Worm (Caenorhabditis elegans) whole organism, L1 larva: Measurements from ENCODE around the gene aexr-2.

Experiments used
- F16B12.6 ChIP-seq: fragments of 150-350 bp; optimal IDR thresholded peaks from 2 replicates; lab custom pipeline; 2014; ENCODE audit warnings: missing biosample characterization, missing genetic modification characterization
- Y116A8C.19 ChIP-seq: sonication (generic microtip); optimal IDR thresholded peaks from 2 replicates; lab custom pipeline; 2016; ENCODE audit warnings: missing compliant biosample characterization, missing genetic modification characterization, borderline replicate concordance
- aha-1 ChIP-seq: fragments of 150-350 bp; optimal IDR thresholded peaks from 2 replicates; lab custom pipeline; 2014; ENCODE audit warnings: missing biosample characterization, missing genetic modification characterization
- ama-1 ChIP-seq: fragments of 150-350 bp; optimal IDR thresholded peaks from 2 replicates; lab custom pipeline; 2014
- blmp-1 ChIP-seq: fragments of 150-350 bp; optimal IDR thresholded peaks from 2 replicates; lab custom pipeline; 2014; ENCODE audit warnings: missing biosample characterization, missing genetic modification characterization
- ceh-63 ChIP-seq: fragments of 200-800 bp; sonication (Bioruptor generic); optimal IDR thresholded peaks from 2 replicates; lab custom pipeline; 2018; ENCODE audit warnings: mild to moderate bottlenecking, missing genetic modification characterization, missing compliant biosample characterization
- ceh-90 ChIP-seq: sonication (generic microtip); optimal IDR thresholded peaks from 2 replicates; lab custom pipeline; 2016; ENCODE audit warnings: missing genetic modification characterization, missing compliant biosample characterization
- dsc-1 ChIP-seq: sonication (generic microtip); optimal IDR thresholded peaks from 2 replicates; lab custom pipeline; 2016; ENCODE audit warnings: mild to moderate bottlenecking, missing genetic modification characterization, missing compliant biosample characterization
- efl-1 ChIP-seq, 4 experiments: fragments of 150-350 bp; optimal IDR thresholded peaks in 3 of 4; peaks in 1 of 4; 1 replicate in 1 of 4; 2 replicates in 3 of 4; lab custom pipeline; 2014; ENCODE audit warnings: missing biosample characterization in 2 of 4, missing genetic modification characterization in 2 of 4, missing genetic modification reagents in 2 of 4
- efl-3 ChIP-seq: fragments of 200-800 bp; sonication (Bioruptor generic); optimal IDR thresholded peaks from 2 replicates; lab custom pipeline; 2018; ENCODE audit warnings: mild to moderate bottlenecking, missing genetic modification characterization, missing compliant biosample characterization
- elt-2 ChIP-seq: sonication (generic microtip); optimal IDR thresholded peaks from 2 replicates; lab custom pipeline; 2016; ENCODE audit warnings: missing genetic modification characterization, mild to moderate bottlenecking, inconsistent platforms, missing compliant biosample characterization, missing genetic modification reagents
- fkh-8 ChIP-seq: sonication (generic microtip); optimal IDR thresholded peaks from 2 replicates; lab custom pipeline; 2016; ENCODE audit warnings: mild to moderate bottlenecking, missing genetic modification characterization, missing compliant biosample characterization
- grh-1 ChIP-seq: fragments of 200-800 bp; sonication (Bioruptor generic); IDR thresholded peaks from 2 replicates; pipeline ENCODE4 v1.3.6; 2022; ENCODE audit warnings: missing genetic modification reagents, missing genetic modification characterization, missing compliant biosample characterization
- hlh-4 ChIP-seq: sonication (generic microtip); optimal IDR thresholded peaks from 2 replicates; lab custom pipeline; 2016; ENCODE audit warnings: mild to moderate bottlenecking, missing genetic modification characterization, missing compliant biosample characterization
- isw-1 ChIP-seq: fragments of 200-800 bp; sonication (Bioruptor generic); IDR thresholded peaks from 2 replicates; pipeline ENCODE4 v1.3.6; 2022; ENCODE audit warnings: missing genetic modification characterization, missing compliant biosample characterization
- lin-13 ChIP-seq: fragments of 150-350 bp; optimal IDR thresholded peaks from 2 replicates; lab custom pipeline; 2014; ENCODE audit warnings: missing biosample characterization, missing genetic modification reagents, missing genetic modification characterization
- lin-14 ChIP-seq: fragments of 200-800 bp; sonication (Bioruptor generic); optimal IDR thresholded peaks from 2 replicates; lab custom pipeline; 2018; ENCODE audit warnings: mild to moderate bottlenecking, missing genetic modification characterization, moderate library complexity, missing compliant biosample characterization
- lin-35 ChIP-seq, 2 experiments: fragments of 150-350 bp; optimal IDR thresholded peaks; 2 replicates each; lab custom pipeline; 2014; ENCODE audit warnings: missing biosample characterization in 2 of 2, missing genetic modification characterization in 2 of 2, missing genetic modification reagents in 2 of 2
- lir-3 ChIP-seq: sonication (generic microtip); optimal IDR thresholded peaks from 2 replicates; lab custom pipeline; 2016; ENCODE audit warnings: mild to moderate bottlenecking, missing genetic modification characterization, moderate library complexity, missing compliant biosample characterization; ENCODE audit not compliant: poor library complexity
- lsy-2 ChIP-seq, 2 experiments: fragments of 150-350 bp; optimal IDR thresholded peaks; 2 replicates each; lab custom pipeline; 2014; ENCODE audit warnings: missing biosample characterization in 2 of 2, missing genetic modification characterization in 2 of 2
- mdl-1 ChIP-seq, 2 experiments: fragments of 150-350 bp; optimal IDR thresholded peaks; 2 replicates each; lab custom pipeline; 2014 to 2017; ENCODE audit warnings: missing biosample characterization in 2 of 2, missing genetic modification characterization in 2 of 2, inconsistent platforms in 1 of 2
- nhr-11 ChIP-seq: fragments of 150-350 bp; optimal IDR thresholded peaks from 2 replicates; lab custom pipeline; 2014; ENCODE audit warnings: missing biosample characterization, missing genetic modification characterization
- nhr-20 ChIP-seq: sonication (generic microtip); optimal IDR thresholded peaks from 2 replicates; lab custom pipeline; 2016; ENCODE audit warnings: mild to moderate bottlenecking, missing genetic modification characterization, missing compliant biosample characterization
- nhr-28 ChIP-seq: fragments of 150-350 bp; optimal IDR thresholded peaks from 2 replicates; lab custom pipeline; 2014; ENCODE audit warnings: missing biosample characterization, missing genetic modification characterization
- nhr-47 ChIP-seq: sonication (generic microtip); optimal IDR thresholded peaks from 2 replicates; lab custom pipeline; 2016; ENCODE audit warnings: mild to moderate bottlenecking, missing genetic modification characterization, moderate library complexity, missing compliant biosample characterization
- nhr-77 ChIP-seq: fragments of 150-350 bp; optimal IDR thresholded peaks from 2 replicates; lab custom pipeline; 2014; ENCODE audit warnings: missing biosample characterization, missing genetic modification characterization
- nhr-90 ChIP-seq: sonication (generic microtip); optimal IDR thresholded peaks from 2 replicates; lab custom pipeline; 2016; ENCODE audit warnings: mild to moderate bottlenecking, missing genetic modification characterization, missing compliant biosample characterization; ENCODE audit not compliant: poor library complexity
- pag-3 ChIP-seq: sonication (generic microtip); optimal IDR thresholded peaks from 2 replicates; lab custom pipeline; 2017; ENCODE audit warnings: missing genetic modification characterization, mild to moderate bottlenecking, missing compliant biosample characterization, antibody characterized with exemption, borderline replicate concordance; ENCODE audit not compliant: insufficient read depth
- pax-3 ChIP-seq: fragments of 200-800 bp; sonication (Bioruptor generic); optimal IDR thresholded peaks from 2 replicates; lab custom pipeline; 2018; ENCODE audit warnings: mild to moderate bottlenecking, missing genetic modification characterization, moderate library complexity, missing compliant biosample characterization
- pqm-1 ChIP-seq: sonication (generic microtip); optimal IDR thresholded peaks from 3 replicates; lab custom pipeline; 2017; ENCODE audit warnings: missing biosample characterization, missing genetic modification characterization
- snu-23 ChIP-seq: sonication (generic microtip); optimal IDR thresholded peaks from 2 replicates; lab custom pipeline; 2016; ENCODE audit warnings: missing genetic modification characterization, missing compliant biosample characterization
- sox-4 ChIP-seq: sonication (generic microtip); optimal IDR thresholded peaks from 2 replicates; lab custom pipeline; 2016; ENCODE audit warnings: missing genetic modification characterization, missing compliant biosample characterization
- tbx-2 ChIP-seq: sonication (generic microtip); optimal IDR thresholded peaks from 2 replicates; lab custom pipeline; 2016; ENCODE audit warnings: missing genetic modification characterization, missing compliant biosample characterization
- unc-98 ChIP-seq: fragments of 200-800 bp; sonication (Bioruptor generic); IDR thresholded peaks from 2 replicates; pipeline ENCODE4 v1.3.6; 2022; ENCODE audit warnings: missing genetic modification characterization, missing compliant biosample characterization
- vab-15 ChIP-seq: sonication (generic microtip); optimal IDR thresholded peaks from 2 replicates; lab custom pipeline; 2017; ENCODE audit warnings: missing genotype, mild to moderate bottlenecking, missing genetic modification characterization, missing compliant biosample characterization
- xbp-1 ChIP-seq: sonication (generic microtip); optimal IDR thresholded peaks from 2 replicates; lab custom pipeline; 2016; ENCODE audit warnings: missing genetic modification characterization, missing compliant biosample characterization
- zag-1 ChIP-seq: fragments of 150-350 bp; optimal IDR thresholded peaks from 2 replicates; lab custom pipeline; 2014; ENCODE audit warnings: missing biosample characterization, missing genetic modification characterization
- zip-4 ChIP-seq: fragments of 200-800 bp; sonication (Bioruptor generic); optimal IDR thresholded peaks from 2 replicates; lab custom pipeline; 2018; ENCODE audit warnings: mild to moderate bottlenecking, missing genetic modification characterization, moderate library complexity, missing compliant biosample characterization
- ztf-11 ChIP-seq, 2 experiments: sonication (generic microtip); optimal IDR thresholded peaks; 2 replicates each; lab custom pipeline; 2016 to 2017; ENCODE audit warnings: missing genetic modification characterization in 2 of 2, missing biosample characterization in 1 of 2, missing compliant biosample characterization in 1 of 2
- ztf-4 ChIP-seq: fragments of 150-350 bp; optimal IDR thresholded peaks from 2 replicates; lab custom pipeline; 2014; ENCODE audit warnings: missing biosample characterization, missing genetic modification characterization

aexr-2 gene

ce11 chrX:6618712-6619111 is 12.6 kb downstream of the aexr-2 start, which contains the start of gene kqt-1:
Gene kqt-1, plus strand, starts transcription at chrX:6619012.
- no peak for TF ChIP-seq elt-2 (tag; lab: Kevin White, UChicago)
- TF ChIP-seq blmp-1 (tag; lab: Kevin White, UChicago) = no peak
- TF ChIP-seq ztf-4 (tag; lab: Kevin White, UChicago) = no peak
- no peak for TF ChIP-seq ama-1
- no peak for TF ChIP-seq zag-1 (tag; lab: Kevin White, UChicago)
- TF ChIP-seq lin-14 (GFP tag; lab: Kevin White, UChicago) = no peak
- no peak for TF ChIP-seq zip-4
- no peak for TF ChIP-seq nhr-20
- no peak for TF ChIP-seq lin-13 (GFP tag; lab: Kevin White, UChicago)
- no peak for TF ChIP-seq nhr-77 (tag; lab: Kevin White, UChicago)
- TF ChIP-seq nhr-47 (tag; lab: Kevin White, UChicago) = no peak

DNA sequence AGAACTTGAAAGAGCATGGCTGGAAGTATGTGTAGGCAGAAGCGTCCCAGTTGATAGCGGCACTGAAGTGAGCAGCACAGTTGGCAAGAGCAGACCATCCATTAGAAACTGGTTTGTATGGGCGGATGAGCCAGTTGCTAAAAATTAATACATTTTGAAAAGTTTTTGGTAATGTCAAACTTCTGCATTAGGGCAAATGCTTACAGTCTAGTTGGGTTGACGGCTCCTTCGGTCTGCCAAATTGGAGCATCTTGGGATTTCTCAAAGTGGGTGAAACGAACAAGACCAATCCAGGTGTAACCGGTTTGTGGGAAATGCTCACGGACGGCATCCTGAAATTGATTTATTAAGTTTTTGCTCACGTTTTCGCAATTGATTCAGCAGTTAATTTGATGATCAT is 13.7 kb downstream of the aexr-2 start:
- TF ChIP-seq tbx-2 (tag; lab: Kevin White, UChicago) = no peak
- no peak for TF ChIP-seq pag-3 (tag; lab: Kevin White, UChicago)
- no peak for TF ChIP-seq vab-15 (tag; lab: Kevin White, UChicago)
- no peak for TF ChIP-seq zip-4
- no peak for TF ChIP-seq pqm-1
- TF ChIP-seq blmp-1 (tag; lab: Kevin White, UChicago) = no peak
- TF ChIP-seq lsy-2 (tag; optimal IDR thresholded peaks at IDR 0.05; lab: Kevin White, UChicago) = no peak
- TF ChIP-seq, all 84 proteins: peak for 0

DNA sequence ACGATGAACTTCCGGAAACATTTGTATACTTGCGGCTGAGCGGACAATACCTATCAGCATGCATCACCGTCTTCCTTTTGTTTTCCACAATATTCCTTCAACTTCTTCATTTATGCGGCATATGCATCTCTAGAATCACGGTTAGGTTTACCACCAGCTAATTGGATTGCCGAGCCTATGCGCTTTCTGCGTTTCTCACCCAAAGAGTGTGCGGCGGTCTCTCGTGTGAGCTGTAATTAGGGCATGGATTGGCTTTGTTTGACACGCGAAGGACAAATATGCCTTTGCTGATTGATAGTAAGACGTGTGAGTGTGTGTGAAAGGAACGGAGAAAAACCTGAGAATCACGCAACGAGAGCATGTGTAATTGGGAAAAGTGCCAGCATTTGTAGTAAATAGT is 17.8 kb downstream of the aexr-2 start:
- no peak for TF ChIP-seq lin-35 (GFP tag; optimal IDR thresholded peaks at IDR 0.05; lab: Kevin White, UChicago)
- no peak for TF ChIP-seq sox-4 (tag; lab: Kevin White, UChicago)
- TF ChIP-seq lin-14 (GFP tag; lab: Kevin White, UChicago) = peak; percentile 55
- TF ChIP-seq snu-23 = no peak
- no peak for TF ChIP-seq nhr-20
- TF ChIP-seq nhr-28 (tag; lab: Kevin White, UChicago) = no peak
- no peak for TF ChIP-seq efl-3 (GFP tag; lab: Kevin White, UChicago)

DNA sequence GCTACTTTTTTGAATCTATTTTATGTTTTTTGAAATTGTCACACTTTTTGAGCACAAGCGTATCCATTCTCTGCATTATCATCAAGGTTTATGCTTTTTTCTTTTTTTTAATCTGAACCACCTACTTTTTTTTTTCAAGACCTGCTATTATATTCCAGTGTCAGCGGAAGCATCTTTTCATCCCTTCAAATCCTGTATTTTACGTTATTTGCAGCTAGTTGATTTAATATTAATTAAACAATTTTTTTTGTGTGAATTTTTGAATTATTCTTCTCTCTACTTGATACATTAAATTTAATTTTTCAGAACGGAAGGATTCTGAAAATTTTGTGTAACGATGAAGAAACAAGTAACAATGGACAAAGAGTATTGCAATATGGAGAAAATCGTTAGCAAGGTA is 21.6 kb downstream of the aexr-2 start, which contains the start of gene C25B8.8:
Gene C25B8.8 (plus strand): TSS at position 301 of the 400 bp plus-strand sequence.
- TF ChIP-seq nhr-77 (tag; lab: Kevin White, UChicago) (no peak), unc-98 (GFP tag; lab: Robert Waterston, UW) (no peak), isw-1 (GFP tag; lab: Robert Waterston, UW) (no peak), F16B12.6 (tag; lab: Kevin White, UChicago) (no peak), grh-1 (GFP tag; lab: Robert Waterston, UW) (no peak), vab-15 (tag; lab: Kevin White, UChicago) (no peak), lin-14 (GFP tag; lab: Kevin White, UChicago) (no peak), ztf-11 (tag; optimal IDR thresholded peaks at IDR 0.05; lab: Kevin White, UChicago) (no peak), pag-3 (tag; lab: Kevin White, UChicago) (no peak), Y116A8C.19 (tag; lab: Kevin White, UChicago) (no peak), nhr-11 (tag; lab: Kevin White, UChicago) (no peak), ceh-90 (tag; lab: Kevin White, UChicago) (no peak), xbp-1 (no peak), ceh-63 (no peak), dsc-1 (tag; lab: Kevin White, UChicago) (no peak)

ce11 chrX:6609251-6609650 is 22.1 kb downstream of the aexr-2 start:
- TF ChIP-seq elt-2 (tag; lab: Kevin White, UChicago) = peak; percentile 42
- TF ChIP-seq efl-1 (optimal IDR thresholded peaks at IDR 0.05; lab: Kevin White, UChicago) = no peak
- peak in 1 of 2 experiments; percentile 51 for TF ChIP-seq efl-1 (GFP tag; optimal IDR thresholded peaks at IDR 0.05 in 1 of 2; lab: Kevin White, UChicago)
- TF ChIP-seq lir-3 (tag; lab: Kevin White, UChicago) = no peak
- no peak for TF ChIP-seq hlh-4 (tag; lab: Kevin White, UChicago)
- no peak for TF ChIP-seq unc-98 (GFP tag; lab: Robert Waterston, UW)
- no peak for TF ChIP-seq pag-3 (tag; lab: Kevin White, UChicago)
- no peak for TF ChIP-seq aha-1 (tag; lab: Kevin White, UChicago)
- peak; percentile 17 for TF ChIP-seq nhr-47 (tag; lab: Kevin White, UChicago)
- peak; percentile 48 for TF ChIP-seq fkh-8
- TF ChIP-seq mdl-1 (tag; optimal IDR thresholded peaks at IDR 0.05; lab: Kevin White, UChicago) = no peak
- no peak for TF ChIP-seq sox-4 (tag; lab: Kevin White, UChicago)
- TF ChIP-seq zag-1 (tag; lab: Kevin White, UChicago) = no peak
- peak; percentile 6 for TF ChIP-seq nhr-90 (tag; lab: Kevin White, UChicago)
- TF ChIP-seq dsc-1 (tag; lab: Kevin White, UChicago) = peak; percentile 84
- TF ChIP-seq pax-3 = peak; percentile 18
- TF ChIP-seq Y116A8C.19 (tag; lab: Kevin White, UChicago) = no peak
